Worm (Caenorhabditis elegans): ENCODE results near the gene R13A5.11.
"Not testable (repeated sequence)": the region's sequence is repeated elsewhere in the genome, so short reads cannot be mapped to it uniquely, and the experiment has no call there.

Gene R13A5.11

ce11 chrIII:7614530-7614929, 21.4 kb upstream of the R13A5.11 start, which contains the start of gene T04A6.2:
TSS of gene T04A6.2 (plus strand) at chrIII:7614830.
- TF ChIP-seq unc-39 (tag; optimal IDR thresholded peaks at IDR 0.05), result no peak
- no peak for TF ChIP-seq sptf-1 (tag; optimal IDR thresholded peaks at IDR 0.05)

- TF ChIP-seq mls-2 (tag; optimal IDR thresholded peaks at IDR 0.05) (no peak), elt-1 (tag; optimal IDR thresholded peaks at IDR 0.05; ENCODE audit: borderline replicate concordance, insufficient read depth) (no peak), nhr-2 (tag; optimal IDR thresholded peaks at IDR 0.05) (no peak), ceh-83 (GFP tag; optimal IDR thresholded peaks at IDR 0.05) (no peak), bed-3 (GFP tag; optimal IDR thresholded peaks at IDR 0.05) (no peak), ceh-39 (tag; optimal IDR thresholded peaks at IDR 0.05) (no peak), blmp-1 (tag; optimal IDR thresholded peaks at IDR 0.05) (no peak), nhr-237 (tag; optimal IDR thresholded peaks at IDR 0.05) (no peak), mab-5 (tag; optimal IDR thresholded peaks at IDR 0.05) (no peak), cnd-1 (tag; optimal IDR thresholded peaks at IDR 0.05) (no peak), ceh-43 (GFP tag; optimal IDR thresholded peaks at IDR 0.05) (no peak), lin-32 (GFP tag; optimal IDR thresholded peaks at IDR 0.05) (no peak), tbx-8 (GFP tag; optimal IDR thresholded peaks at IDR 0.05) (no peak), M03D4.4 (tag; optimal IDR thresholded peaks at IDR 0.05) (no peak), pha-4 (tag; optimal IDR thresholded peaks at IDR 0.05) (no peak), drap-1 (GFP tag; optimal IDR thresholded peaks at IDR 0.05) (no peak), nhr-12 (tag; optimal IDR thresholded peaks at IDR 0.05) (no peak), sem-2 (GFP tag; optimal IDR thresholded peaks at IDR 0.05) (no peak), ham-2 (GFP tag; optimal IDR thresholded peaks at IDR 0.05) (no peak)
These were observed 16.0 kb upstream of the R13A5.11 start, which contains the start of gene nsph-4.3 for ce11 chrIII:7609168-7609567. TSS of gene nsph-4.3 (minus strand) at chrIII:7609268.

ce11 chrIII:7608223-7608622, 15.1 kb upstream of the R13A5.11 start, which contains the start of gene T04A6.3:
TSS of gene T04A6.3 (minus strand) at chrIII:7608323.
- no peak for TF ChIP-seq pha-4 (tag; optimal IDR thresholded peaks at IDR 0.05)
- no peak for TF ChIP-seq elt-1 (tag; optimal IDR thresholded peaks at IDR 0.05; ENCODE audit: borderline replicate concordance, insufficient read depth)
- no peak for TF ChIP-seq ham-2 (GFP tag; optimal IDR thresholded peaks at IDR 0.05)
- TF ChIP-seq tbx-8 (GFP tag; optimal IDR thresholded peaks at IDR 0.05), result no peak
- TF ChIP-seq blmp-1 (tag; optimal IDR thresholded peaks at IDR 0.05), result no peak
- TF ChIP-seq nhr-76 (tag; optimal IDR thresholded peaks at IDR 0.05), result no peak
- TF ChIP-seq ceh-43 (GFP tag; optimal IDR thresholded peaks at IDR 0.05), result no peak
- TF ChIP-seq lsy-2 (tag; optimal IDR thresholded peaks at IDR 0.05), result no peak
- no peak for TF ChIP-seq ceh-39 (tag; optimal IDR thresholded peaks at IDR 0.05)
- TF ChIP-seq ces-1 (GFP tag; optimal IDR thresholded peaks at IDR 0.05), result no peak
- no peak for TF ChIP-seq cnd-1 (tag; optimal IDR thresholded peaks at IDR 0.05)
- TF ChIP-seq M03D4.4 (tag; optimal IDR thresholded peaks at IDR 0.05), result no peak
- no peak for TF ChIP-seq sem-2 (GFP tag; optimal IDR thresholded peaks at IDR 0.05)
- no peak for TF ChIP-seq drap-1 (GFP tag; optimal IDR thresholded peaks at IDR 0.05)
- TF ChIP-seq ceh-83 (GFP tag; optimal IDR thresholded peaks at IDR 0.05), result no peak
- TF ChIP-seq elt-3 (tag; optimal IDR thresholded peaks at IDR 0.05), result no peak
- TF ChIP-seq flh-1 (GFP tag; optimal IDR thresholded peaks at IDR 0.05), result no peak
- no peak for TF ChIP-seq zip-8 (tag; optimal IDR thresholded peaks at IDR 0.05)
- TF ChIP-seq mep-1 (tag; optimal IDR thresholded peaks at IDR 0.05), result no peak
- no peak for TF ChIP-seq nhr-28 (tag; optimal IDR thresholded peaks at IDR 0.05)

- not testable (repeated sequence) for TF ChIP-seq nhr-237 (tag; optimal IDR thresholded peaks at IDR 0.05); nhr-76 (tag; optimal IDR thresholded peaks at IDR 0.05); ham-2 (GFP tag; optimal IDR thresholded peaks at IDR 0.05)
These were observed 1.3 kb upstream of the R13A5.11 start, which contains the start of gene Y80D4G.2 for ce11 chrIII:7594482-7594881. TSS of gene Y80D4G.2 (minus strand) at chrIII:7594582.

ce11 chrIII:7588214-7588613, 4.9 kb downstream of the R13A5.11 start, which contains the start of gene R13A5.15:
TSS of gene R13A5.15 (minus strand) at chrIII:7588314.
- TF ChIP-seq sem-2 (GFP tag; optimal IDR thresholded peaks at IDR 0.05) (no peak), nhr-2 (tag; optimal IDR thresholded peaks at IDR 0.05) (no peak), ces-1 (GFP tag; optimal IDR thresholded peaks at IDR 0.05) (no peak), pha-4 (tag; optimal IDR thresholded peaks at IDR 0.05) (no peak), nhr-28 (tag; optimal IDR thresholded peaks at IDR 0.05) (no peak), ham-2 (GFP tag; optimal IDR thresholded peaks at IDR 0.05) (no peak), drap-1 (GFP tag; optimal IDR thresholded peaks at IDR 0.05) (no peak)

All from whole organism, mixed stage, embryonic.